Worm (Caenorhabditis elegans): ENCODE results near the gene srz-9.

ce11 chrIII:1297604-1298003 lies 33.8 kb downstream of the srz-9 start, which contains the start of gene fbxa-28:
- TF ChIP-seq unc-62 (GFP tag; optimal IDR thresholded peaks at IDR 0.05) (no peak), mls-2 (tag; optimal IDR thresholded peaks at IDR 0.05) (no peak), mab-5 (tag; optimal IDR thresholded peaks at IDR 0.05) (no peak), snpc-4 (tag; optimal IDR thresholded peaks at IDR 0.05) (no peak)
